Worm (Caenorhabditis elegans) whole organism, L3 larva: ENCODE measurements around the gene zfp-1.

Experiments used
- ZK546.5 ChIP-seq: sonication (generic microtip); optimal IDR thresholded peaks from 2 replicates; lab custom pipeline; 2017; ENCODE audit warnings: missing biosample characterization, missing genetic modification characterization
- ceh-16 ChIP-seq: sonication (generic microtip); optimal IDR thresholded peaks from 2 replicates; lab custom pipeline; 2017; ENCODE audit warnings: missing biosample characterization, missing genetic modification characterization
- ceh-82 ChIP-seq: fragments of 150-350 bp; optimal IDR thresholded peaks from 2 replicates; lab custom pipeline; 2014; ENCODE audit warnings: missing biosample characterization, missing genetic modification characterization
- eor-1 ChIP-seq, 2 experiments: fragments of 150-350 bp; optimal IDR thresholded peaks; 2 replicates each; lab custom pipeline; 2014 to 2018; ENCODE audit warnings: missing biosample characterization in 2 of 2, missing genetic modification characterization in 2 of 2
- lin-15B ChIP-seq: fragments of 150-350 bp; optimal IDR thresholded peaks from 2 replicates; lab custom pipeline; 2014; ENCODE audit warnings: missing biosample characterization, missing genetic modification characterization
- nhr-76 ChIP-seq: fragments of 150-350 bp; sonication (generic microtip); optimal IDR thresholded peaks from 5 replicates; lab custom pipeline; 2014; ENCODE audit warnings: missing biosample characterization, missing genetic modification characterization
- nhr-77 ChIP-seq: fragments of 150-350 bp; optimal IDR thresholded peaks from 2 replicates; lab custom pipeline; 2014; ENCODE audit warnings: missing biosample characterization, missing genetic modification characterization
- skn-1 ChIP-seq: fragments of 150-350 bp; optimal IDR thresholded peaks from 2 replicates; lab custom pipeline; 2014; ENCODE audit warnings: missing biosample characterization, missing genetic modification characterization
- ztf-4 ChIP-seq: fragments of 150-350 bp; optimal IDR thresholded peaks from 2 replicates; lab custom pipeline; 2014; ENCODE audit warnings: missing biosample characterization, missing genetic modification characterization

ce11 chrIII:8767292-8767829, 24.0 kb upstream of the zfp-1 start, which contains the start of gene mig-22:
- no peak for TF ChIP-seq ceh-16 (tag; lab: Kevin White, UChicago)
- TF ChIP-seq eor-1 (tag; optimal IDR thresholded peaks at IDR 0.05; lab: Kevin White, UChicago) = no peak
- no peak for TF ChIP-seq ceh-82 (tag; lab: Kevin White, UChicago)
- TF ChIP-seq ZK546.5 = no peak
- TF ChIP-seq skn-1 (tag; lab: Kevin White, UChicago) = no peak
- no peak for TF ChIP-seq lin-15B (tag; lab: Kevin White, UChicago)
- TF ChIP-seq nhr-77 (tag; lab: Kevin White, UChicago) = no peak
- no peak for TF ChIP-seq ztf-4 (tag; lab: Kevin White, UChicago)
- TF ChIP-seq nhr-76 (tag; lab: Kevin White, UChicago) = no peak
